Fruit fly (Drosophila melanogaster) whole organism, embryonic: ENCODE results near the gene ewg.

Source experiments
- Atf6 ChIP-seq: fragments of 200-800 bp; sonication (Bioruptor generic); IDR thresholded peaks from 2 replicates; pipeline ENCODE4 v1.3.6; 2022; ENCODE audit warnings: missing biosample characterization, missing genetic modification characterization
- BEAF-32 ChIP-seq: fragments of 200-800 bp; sonication (Bioruptor generic); optimal IDR thresholded peaks from 3 replicates; lab custom pipeline; 2017; ENCODE audit warnings: missing biosample characterization, missing genetic modification characterization, mild to moderate bottlenecking, moderate library complexity, missing genetic modification reagents
- CG11560 ChIP-seq: fragments of 200-800 bp; sonication (Bioruptor generic); IDR thresholded peaks from 3 replicates; pipeline ENCODE4 v1.3.6; 2022; ENCODE audit warnings: missing biosample characterization, missing genetic modification characterization
- CG12071 ChIP-seq: fragments of 200-800 bp; sonication (Bioruptor generic); optimal IDR thresholded peaks from 3 replicates; lab custom pipeline; 2018; ENCODE audit warnings: missing biosample characterization, mild to moderate bottlenecking, missing genetic modification characterization
- CG12769 ChIP-seq: fragments of 200-800 bp; sonication (Bioruptor generic); optimal IDR thresholded peaks from 2 replicates; lab custom pipeline; 2019; ENCODE audit warnings: missing biosample characterization, mild to moderate bottlenecking, missing genetic modification characterization, moderate library complexity
- CG13287 ChIP-seq: fragments of 200-800 bp; sonication (Bioruptor generic); IDR thresholded peaks from 2 replicates; pipeline ENCODE4 v1.3.6; 2022; ENCODE audit warnings: missing biosample characterization, missing genetic modification characterization; ENCODE audit not compliant: partially characterized antibody
- CG16813 ChIP-seq: fragments of 200-800 bp; sonication (Bioruptor generic); IDR thresholded peaks from 3 replicates; pipeline ENCODE4 v1.3.6; 2022; ENCODE audit warnings: missing biosample characterization, missing genetic modification characterization; ENCODE audit not compliant: partially characterized antibody
- CG17829 ChIP-seq: fragments of 200-800 bp; optimal IDR thresholded peaks from 2 replicates; lab custom pipeline; 2019; ENCODE audit warnings: missing biosample characterization, mild to moderate bottlenecking, missing genetic modification characterization, moderate library complexity
- CG1792 ChIP-seq: fragments of 200-800 bp; sonication (Bioruptor generic); optimal IDR thresholded peaks from 2 replicates; lab custom pipeline; 2016; ENCODE audit warnings: missing biosample characterization, missing genetic modification characterization
- CG2712 ChIP-seq: fragments of 200-800 bp; optimal IDR thresholded peaks from 3 replicates; lab custom pipeline; 2019; ENCODE audit warnings: missing biosample characterization, mild to moderate bottlenecking, missing genetic modification characterization, moderate library complexity
- CG4617 ChIP-seq: fragments of 200-800 bp; sonication (Bioruptor generic); optimal IDR thresholded peaks from 3 replicates; lab custom pipeline; 2016; ENCODE audit warnings: missing biosample characterization, missing genetic modification characterization, borderline replicate concordance
- CG6272 ChIP-seq: fragments of 200-800 bp; sonication (Bioruptor generic); IDR thresholded peaks from 2 replicates; pipeline ENCODE4 v1.3.6; 2022; ENCODE audit warnings: missing biosample characterization, missing genetic modification characterization
- CG8924 ChIP-seq: fragments of 200-800 bp; optimal IDR thresholded peaks from 3 replicates; lab custom pipeline; 2019; ENCODE audit warnings: missing biosample characterization, mild to moderate bottlenecking, missing genetic modification characterization, moderate library complexity
- CG9609 ChIP-seq: fragments of 200-800 bp; sonication (Bioruptor generic); optimal IDR thresholded peaks from 3 replicates; lab custom pipeline; 2016; ENCODE audit warnings: missing biosample characterization, missing genetic modification characterization
- CHES-1-like ChIP-seq: fragments of 200-800 bp; sonication (Bioruptor generic); optimal IDR thresholded peaks from 2 replicates; lab custom pipeline; 2016; ENCODE audit warnings: missing biosample characterization, missing genetic modification characterization
- CTCF ChIP-seq: fragments of 200-800 bp; sonication (Bioruptor generic); optimal IDR thresholded peaks from 2 replicates; lab custom pipeline; 2017; ENCODE audit warnings: missing biosample characterization, mild to moderate bottlenecking, missing genetic modification characterization, moderate library complexity
- Elba2 ChIP-seq: fragments of 200-800 bp; sonication (Bioruptor generic); optimal IDR thresholded peaks from 3 replicates; lab custom pipeline; 2016; ENCODE audit warnings: missing biosample characterization, missing genetic modification characterization
- Fer3 ChIP-seq: fragments of 200-800 bp; sonication (Bioruptor generic); optimal IDR thresholded peaks from 2 replicates; lab custom pipeline; 2018; ENCODE audit warnings: missing biosample characterization, mild to moderate bottlenecking, missing genetic modification characterization, moderate library complexity
- HmgD ChIP-seq: fragments of 200-800 bp; sonication (Bioruptor generic); optimal IDR thresholded peaks from 3 replicates; lab custom pipeline; 2016; ENCODE audit warnings: missing biosample characterization, missing genetic modification characterization
- Jarid2 ChIP-seq: fragments of 200-800 bp; sonication (Bioruptor generic); optimal IDR thresholded peaks from 3 replicates; lab custom pipeline; 2017; ENCODE audit warnings: mild to moderate bottlenecking, missing biosample characterization, missing genetic modification reagents, missing genetic modification characterization
- Kr ChIP-seq: fragments of 200-800 bp; sonication (Bioruptor generic); optimal IDR thresholded peaks from 2 replicates; lab custom pipeline; 2017; ENCODE audit warnings: missing biosample characterization, mild to moderate bottlenecking, missing genetic modification characterization
- Lhr ChIP-seq: fragments of 200-800 bp; sonication (Bioruptor generic); optimal IDR thresholded peaks from 3 replicates; lab custom pipeline; 2017; ENCODE audit warnings: mild to moderate bottlenecking, missing biosample characterization, missing genetic modification reagents, missing genetic modification characterization
- Mes4 ChIP-seq: fragments of 200-800 bp; sonication (Bioruptor generic); optimal IDR thresholded peaks from 2 replicates; lab custom pipeline; 2016; ENCODE audit warnings: missing biosample characterization, missing genetic modification characterization
- Opbp ChIP-seq: fragments of 200-800 bp; sonication (Bioruptor generic); IDR thresholded peaks from 3 replicates; pipeline ENCODE4 v1.3.6; 2022; ENCODE audit warnings: missing biosample characterization, missing genetic modification characterization; ENCODE audit not compliant: partially characterized antibody
- PHDP ChIP-seq: fragments of 200-800 bp; sonication (Bioruptor generic); optimal IDR thresholded peaks from 3 replicates; lab custom pipeline; 2018; ENCODE audit warnings: missing biosample characterization, mild to moderate bottlenecking, missing genetic modification characterization, moderate library complexity
- Ptx1 ChIP-seq: fragments of 200-800 bp; sonication (Bioruptor generic); IDR thresholded peaks from 2 replicates; pipeline ENCODE4 v1.3.6; 2022; ENCODE audit warnings: missing biosample characterization, missing genetic modification characterization
- Ssrp ChIP-seq: fragments of 200-800 bp; sonication (Bioruptor generic); optimal IDR thresholded peaks from 2 replicates; lab custom pipeline; 2018; ENCODE audit warnings: missing biosample characterization, mild to moderate bottlenecking, missing genetic modification characterization, moderate library complexity
- Xbp1 ChIP-seq: fragments of 200-800 bp; sonication (Bioruptor generic); optimal IDR thresholded peaks from 3 replicates; lab custom pipeline; 2016; ENCODE audit warnings: missing biosample characterization, mild to moderate bottlenecking, missing genetic modification characterization
- YL-1 ChIP-seq: fragments of 200-800 bp; sonication (Bioruptor generic); optimal IDR thresholded peaks from 3 replicates; lab custom pipeline; 2017; ENCODE audit warnings: missing biosample characterization, mild to moderate bottlenecking, missing genetic modification characterization
- abd-A ChIP-seq: fragments of 200-800 bp; sonication (Bioruptor generic); optimal IDR thresholded peaks from 3 replicates; lab custom pipeline; 2019; ENCODE audit warnings: missing biosample characterization, mild to moderate bottlenecking, missing genetic modification characterization, moderate library complexity
- amos ChIP-seq: fragments of 200-800 bp; sonication (Bioruptor generic); IDR thresholded peaks from 2 replicates; pipeline ENCODE4 v1.3.6; 2022; ENCODE audit warnings: missing biosample characterization, missing genetic modification characterization; ENCODE audit not compliant: partially characterized antibody
- ara ChIP-seq: fragments of 200-800 bp; sonication (Bioruptor generic); IDR thresholded peaks from 2 replicates; pipeline ENCODE4 v1.3.6; 2022; ENCODE audit warnings: missing biosample characterization, missing genetic modification characterization
- br ChIP-seq: fragments of >200 bp; optimal IDR thresholded peaks from 2 replicates; lab custom pipeline; 2017
- cato ChIP-seq: fragments of 200-800 bp; sonication (Bioruptor generic); optimal IDR thresholded peaks from 2 replicates; lab custom pipeline; 2016; ENCODE audit warnings: missing biosample characterization, missing genetic modification characterization, borderline replicate concordance
- caup ChIP-seq: fragments of 200-800 bp; sonication (Bioruptor generic); optimal IDR thresholded peaks from 3 replicates; lab custom pipeline; 2017; ENCODE audit warnings: missing biosample characterization, mild to moderate bottlenecking, missing genetic modification characterization, moderate library complexity; ENCODE audit not compliant: severe bottlenecking
- da ChIP-seq: fragments of 200-800 bp; sonication (Bioruptor generic); optimal IDR thresholded peaks from 2 replicates; lab custom pipeline; 2016; ENCODE audit warnings: missing biosample characterization, missing genetic modification characterization
- exex ChIP-seq: fragments of 200-800 bp; sonication (Bioruptor generic); optimal IDR thresholded peaks from 4 replicates; lab custom pipeline; 2018; ENCODE audit warnings: missing biosample characterization, mild to moderate bottlenecking, missing genetic modification characterization, moderate library complexity
- fd64A ChIP-seq: fragments of 200-800 bp; sonication (Bioruptor generic); optimal IDR thresholded peaks from 3 replicates; lab custom pipeline; 2018; ENCODE audit warnings: missing biosample characterization, mild to moderate bottlenecking, missing genetic modification characterization
- lbe ChIP-seq: fragments of 200-800 bp; sonication (Bioruptor generic); optimal IDR thresholded peaks from 2 replicates; lab custom pipeline; 2016; ENCODE audit warnings: missing biosample characterization, mild to moderate bottlenecking, missing genetic modification characterization
- lilli ChIP-seq: fragments of 200-800 bp; sonication (Bioruptor generic); optimal IDR thresholded peaks from 3 replicates; lab custom pipeline; 2016; ENCODE audit warnings: missing biosample characterization, missing genetic modification characterization
- lov ChIP-seq, 2 experiments: fragments of 200-800 bp in 1 of 2; fragments of >200 bp in 1 of 2; sonication (Bioruptor generic) in 1 of 2; IDR thresholded peaks in 1 of 2; optimal IDR thresholded peaks in 1 of 2; 2 replicates in 1 of 2; 3 replicates in 1 of 2; pipeline versions ENCODE4 v1.3.6 to Lab custom; 2017 to 2022; ENCODE audit warnings: missing biosample characterization in 1 of 2, missing genetic modification characterization in 1 of 2
- mirr ChIP-seq: fragments of 200-800 bp; sonication (Bioruptor generic); optimal IDR thresholded peaks from 3 replicates; lab custom pipeline; 2018; ENCODE audit warnings: missing biosample characterization, mild to moderate bottlenecking, missing genetic modification characterization
- pho ChIP-seq: fragments of 200-800 bp; sonication (Bioruptor generic); optimal IDR thresholded peaks from 2 replicates; lab custom pipeline; 2016; ENCODE audit warnings: missing biosample characterization, missing genetic modification characterization
- pum ChIP-seq: fragments of 200-800 bp; sonication (Bioruptor generic); optimal IDR thresholded peaks from 2 replicates; lab custom pipeline; 2016; ENCODE audit warnings: missing biosample characterization, missing genetic modification characterization
- seq ChIP-seq: fragments of 200-800 bp; sonication (Bioruptor generic); IDR thresholded peaks from 2 replicates; pipeline ENCODE4 v1.3.6; 2022; ENCODE audit warnings: missing biosample characterization, missing genetic modification characterization
- sr ChIP-seq: fragments of 200-800 bp; sonication (Bioruptor generic); IDR thresholded peaks from 3 replicates; pipeline ENCODE4 v1.3.6; 2022; ENCODE audit warnings: missing biosample characterization, missing genetic modification characterization
- stc ChIP-seq: fragments of 200-800 bp; sonication (Bioruptor generic); IDR thresholded peaks from 2 replicates; pipeline ENCODE4 v1.3.6; 2022; ENCODE audit warnings: missing biosample characterization, missing genetic modification characterization
- sug ChIP-seq: fragments of 200-800 bp; optimal IDR thresholded peaks from 2 replicates; lab custom pipeline; 2019; ENCODE audit warnings: missing biosample characterization, mild to moderate bottlenecking, missing genetic modification characterization, moderate library complexity
- tap ChIP-seq: fragments of 200-800 bp; optimal IDR thresholded peaks from 3 replicates; lab custom pipeline; 2019; ENCODE audit warnings: missing biosample characterization, mild to moderate bottlenecking, missing genetic modification characterization, moderate library complexity
- vnd ChIP-seq: fragments of 200-800 bp; sonication (Bioruptor generic); IDR thresholded peaks from 3 replicates; pipeline ENCODE4 v1.3.6; 2022; ENCODE audit warnings: missing biosample characterization, missing genetic modification characterization; ENCODE audit not compliant: partially characterized antibody

ewg gene

DNA sequence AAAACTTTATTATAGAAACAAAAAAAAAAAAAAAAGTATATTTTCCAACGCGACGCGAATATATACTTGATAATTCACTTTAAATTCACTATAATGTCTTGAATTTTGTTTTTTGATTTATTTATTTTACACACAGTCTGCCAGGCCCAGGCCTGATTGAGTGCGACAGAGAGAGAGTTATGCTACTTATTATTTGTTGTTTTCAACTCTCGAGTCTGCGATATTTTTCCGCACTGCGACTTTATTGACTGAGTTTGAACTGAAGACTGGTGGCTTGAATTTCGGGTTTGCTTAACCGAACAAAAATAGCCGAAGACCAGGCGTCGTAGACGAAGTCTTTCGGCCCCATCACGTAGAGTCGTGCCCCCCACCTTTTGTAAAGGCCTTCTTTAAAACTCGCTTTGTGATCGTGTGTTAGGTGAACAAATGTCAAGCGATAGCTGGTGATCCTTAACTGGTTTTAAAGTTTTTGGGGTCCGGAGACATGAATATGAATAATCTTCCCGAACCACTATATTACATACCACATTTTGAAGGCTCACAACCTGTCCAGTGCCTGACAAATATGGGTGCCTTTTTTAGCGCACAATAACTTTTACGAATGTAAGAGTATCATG, 15.7 kb downstream of the ewg start, which contains the start of gene CG13377 (continued):
- TF ChIP-seq pho, result no peak
- TF ChIP-seq amos (GFP tag; lab: Robert Waterston, UW), result no peak; the same call in 1 of the 2 replicates
- no peak for TF ChIP-seq fd64A
- peak; percentile 41 for TF ChIP-seq abd-A (tag; lab: Kevin White, UChicago)
- TF ChIP-seq CG9609 (GFP tag; lab: Kevin White, UChicago), result no peak
- TF ChIP-seq PHDP (tag; lab: Kevin White, UChicago), result peak; percentile 33
- TF ChIP-seq seq, result 0 out of 2 replicates have a peak, but pooled peaks have one; percentile 38
- no peak for TF ChIP-seq sug
- no peak for TF ChIP-seq sr (GFP tag; lab: Robert Waterston, UW)
- no peak for TF ChIP-seq vnd
- TF ChIP-seq Ptx1 (GFP tag; lab: Robert Waterston, UW), result 0 out of 2 replicates have a peak, but pooled peaks have one; percentile 36
- peak; percentile 9 for TF ChIP-seq Xbp1
- TF ChIP-seq HmgD (GFP tag; lab: Kevin White, UChicago), result no peak
- TF ChIP-seq CG8924 (tag; lab: Kevin White, UChicago), result peak; percentile 38
- TF ChIP-seq lbe, result peak; percentile 5
- no peak for TF ChIP-seq YL-1 (GFP tag; lab: Kevin White, UChicago)
- TF ChIP-seq CG11560 (tag; lab: Robert Waterston, UW), result no peak
- TF ChIP-seq lov (optimal IDR thresholded peaks at IDR 0.05; lab: Kevin White, UChicago), result no peak
- TF ChIP-seq lov (GFP tag; IDR thresholded peaks at IDR 0.05; lab: Robert Waterston, UW), result no peak
- TF ChIP-seq Kr (GFP tag; lab: Kevin White, UChicago), result no peak
- peak; percentile 46 for TF ChIP-seq CG2712
- no peak for TF ChIP-seq CHES-1-like (GFP tag; lab: Kevin White, UChicago)
- no peak for TF ChIP-seq Elba2 (GFP tag; lab: Kevin White, UChicago)
- no peak for TF ChIP-seq br
- TF ChIP-seq Atf6 (GFP tag; lab: Robert Waterston, UW), result peak; percentile 27; the same call in 1 of the 2 replicates
- TF ChIP-seq exex (tag; lab: Kevin White, UChicago), result no peak
- TF ChIP-seq mirr (GFP tag; lab: Kevin White, UChicago), result no peak
- TF ChIP-seq Lhr (GFP tag; lab: Kevin White, UChicago), result no peak
- no peak for TF ChIP-seq Jarid2
- peak; percentile 11 for TF ChIP-seq CG17829 (tag; lab: Kevin White, UChicago)
- TF ChIP-seq ara, result no peak
- TF ChIP-seq pum, result no peak
- TF ChIP-seq Mes4 (GFP tag; lab: Kevin White, UChicago), result no peak
- TF ChIP-seq Ssrp (tag; lab: Kevin White, UChicago), result no peak
- TF ChIP-seq CG4617 (GFP tag; lab: Kevin White, UChicago), result no peak
- TF ChIP-seq CTCF, result no peak
- TF ChIP-seq lilli (GFP tag; lab: Kevin White, UChicago), result no peak
- peak; percentile 6 for TF ChIP-seq caup (GFP tag; lab: Kevin White, UChicago)
- no peak for TF ChIP-seq CG1792 (GFP tag; lab: Kevin White, UChicago)
- peak; percentile 14; the same call in 1 of the 2 replicates for TF ChIP-seq CG13287 (GFP tag; lab: Robert Waterston, UW)
- TF ChIP-seq CG12769 (tag; lab: Kevin White, UChicago), result peak; percentile 77
- TF ChIP-seq da, result no peak
- no peak for TF ChIP-seq CG6272
- no peak for TF ChIP-seq CG16813 (GFP tag; lab: Robert Waterston, UW)
- TF ChIP-seq cato (GFP tag; lab: Kevin White, UChicago), result no peak
- peak; percentile 15 for TF ChIP-seq Fer3 (tag; lab: Kevin White, UChicago)
- TF ChIP-seq Opbp (GFP tag; lab: Robert Waterston, UW), result no peak
- TF ChIP-seq CG12071 (GFP tag; lab: Kevin White, UChicago), result no peak
- no peak for TF ChIP-seq tap (tag; lab: Kevin White, UChicago)
- TF ChIP-seq stc (GFP tag; lab: Robert Waterston, UW), result 0 out of 2 replicates have a peak, but pooled peaks have one; percentile 32
- no peak for TF ChIP-seq BEAF-32 (GFP tag; lab: Kevin White, UChicago)
